Fruit fly (Drosophila melanogaster): Measurements from ENCODE around the gene CG11594.

The CG11594 gene

dm6 chr3L:4025738-4026505 lies at the start of gene CG11594 (continued):
- no peak for TF ChIP-seq pnt (GFP tag; optimal IDR thresholded peaks at IDR 0.05)
- TF ChIP-seq PHDP (tag; optimal IDR thresholded peaks at IDR 0.05): no peak
- no peak for TF ChIP-seq ERR (GFP tag; optimal IDR thresholded peaks at IDR 0.05)
- TF ChIP-seq Deaf1 (tag; optimal IDR thresholded peaks at IDR 0.05): no peak
- TF ChIP-seq chinmo (GFP tag; IDR thresholded peaks at IDR 0.05; ENCODE audit: partially characterized antibody): 0 out of 4 replicates have a peak, but pooled peaks have one; percentile 57
- no peak for TF ChIP-seq Abd-B (GFP tag; optimal IDR thresholded peaks at IDR 0.05)
- no peak for TF ChIP-seq bbx (GFP tag; IDR thresholded peaks at IDR 0.05; ENCODE audit: partially characterized antibody)
- no peak for TF ChIP-seq bigmax (GFP tag; optimal IDR thresholded peaks at IDR 0.05)
- no peak for TF ChIP-seq Spps (tag; optimal IDR thresholded peaks at IDR 0.05)
- TF ChIP-seq maf-S (GFP tag; optimal IDR thresholded peaks at IDR 0.05): no peak
- TF ChIP-seq CG4617 (GFP tag; optimal IDR thresholded peaks at IDR 0.05; ENCODE audit: borderline replicate concordance): no peak
- no peak for TF ChIP-seq Hr78 (GFP tag; optimal IDR thresholded peaks at IDR 0.05)
- TF ChIP-seq insv (GFP tag; optimal IDR thresholded peaks at IDR 0.05): no peak
- TF ChIP-seq CG12942 (GFP tag; optimal IDR thresholded peaks at IDR 0.05): no peak
- TF ChIP-seq chm (GFP tag; IDR thresholded peaks at IDR 0.05): no peak
- TF ChIP-seq jigr1 (GFP tag; IDR thresholded peaks at IDR 0.05): no peak
- TF ChIP-seq CG32772 (GFP tag; IDR thresholded peaks at IDR 0.05): no peak
- no peak for TF ChIP-seq Drgx (GFP tag; IDR thresholded peaks at IDR 0.05)
- no peak for TF ChIP-seq pho (GFP tag; optimal IDR thresholded peaks at IDR 0.05)
- TF ChIP-seq fru (optimal IDR thresholded peaks at IDR 0.05): no peak
- no peak for TF ChIP-seq ab (GFP tag; optimal IDR thresholded peaks at IDR 0.05)
- TF ChIP-seq CG12391 (tag; optimal IDR thresholded peaks at IDR 0.05): no peak
- TF ChIP-seq CkIIα-i1 (GFP tag; IDR thresholded peaks at IDR 0.05): no peak
- TF ChIP-seq CG15696 (tag; optimal IDR thresholded peaks at IDR 0.05): no peak
- TF ChIP-seq knrl (GFP tag; IDR thresholded peaks at IDR 0.05; ENCODE audit: partially characterized antibody): no peak
- TF ChIP-seq Oaz (GFP tag; IDR thresholded peaks at IDR 0.05): no peak
- TF ChIP-seq Jarid2 (GFP tag; optimal IDR thresholded peaks at IDR 0.05): peak; percentile 21
- no peak for TF ChIP-seq CG16813 (GFP tag; IDR thresholded peaks at IDR 0.05; ENCODE audit: partially characterized antibody)
- TF ChIP-seq CG14441 (GFP tag; IDR thresholded peaks at IDR 0.05): peak; percentile 47; the same call in 1 of the 2 replicates
- no peak for TF ChIP-seq chn (GFP tag; optimal IDR thresholded peaks at IDR 0.05)
- no peak for TF ChIP-seq Dad (GFP tag; optimal IDR thresholded peaks at IDR 0.05)
- TF ChIP-seq sd (tag; optimal IDR thresholded peaks at IDR 0.05): no peak
- TF ChIP-seq CG15073 (GFP tag; optimal IDR thresholded peaks at IDR 0.05): no peak
- TF ChIP-seq CG32532 (GFP tag; IDR thresholded peaks at IDR 0.05): peak; percentile 33; the same call in 1 of the 2 replicates
- TF ChIP-seq sug (tag; optimal IDR thresholded peaks at IDR 0.05): no peak
- no peak for TF ChIP-seq ewg (GFP tag; optimal IDR thresholded peaks at IDR 0.05)
- no peak for TF ChIP-seq CG16863 (GFP tag; optimal IDR thresholded peaks at IDR 0.05)
- TF ChIP-seq CG11696 (GFP tag; IDR thresholded peaks at IDR 0.05): no peak
- no peak for TF ChIP-seq so (GFP tag; IDR thresholded peaks at IDR 0.05)
- TF ChIP-seq psq (GFP tag; optimal IDR thresholded peaks at IDR 0.05): no peak
- no peak for TF ChIP-seq Blimp-1 (GFP tag; optimal IDR thresholded peaks at IDR 0.05)
- TF ChIP-seq CG30431 (GFP tag; optimal IDR thresholded peaks at IDR 0.05): no peak
- TF ChIP-seq h (optimal IDR thresholded peaks at IDR 0.05): no peak
- no peak for TF ChIP-seq E2f1 (GFP tag; IDR thresholded peaks at IDR 0.05)
- no peak; the same call in 2 of the 3 replicates for TF ChIP-seq CG6175 (GFP tag; IDR thresholded peaks at IDR 0.05)
- TF ChIP-seq CG17361 (GFP tag; IDR thresholded peaks at IDR 0.05): no peak
- TF ChIP-seq CG2712 (tag; optimal IDR thresholded peaks at IDR 0.05): no peak
- no peak for TF ChIP-seq CG31224 (GFP tag; IDR thresholded peaks at IDR 0.05)
- TF ChIP-seq Fer3 (tag; optimal IDR thresholded peaks at IDR 0.05): peak; percentile 27
- TF ChIP-seq CG17802 (tag; optimal IDR thresholded peaks at IDR 0.05): no peak

All from whole organism, embryonic.